Fruit fly (Drosophila melanogaster) whole organism, embryonic: ENCODE results near the gene Rcd5.

Experiments
- CG11560 ChIP-seq: fragments of 200-800 bp; sonication (Bioruptor generic); IDR thresholded peaks from 3 replicates; pipeline ENCODE4 v1.3.6; 2022; ENCODE audit warnings: missing biosample characterization, missing genetic modification characterization
- GATAe ChIP-seq: fragments of 200-800 bp; sonication (Bioruptor generic); conservative IDR thresholded peaks from 2 replicates; pipeline ENCODE4 v1.3.6; 2022; ENCODE audit warnings: missing biosample characterization, missing genetic modification characterization
- HLH54F ChIP-seq: fragments of 200-800 bp; sonication (Bioruptor generic); optimal IDR thresholded peaks from 3 replicates; lab custom pipeline; 2016; ENCODE audit warnings: missing biosample characterization, missing genetic modification characterization
- bcd ChIP-seq: fragments of 200-800 bp; sonication (Bioruptor generic); optimal IDR thresholded peaks from 2 replicates; lab custom pipeline; 2017; ENCODE audit warnings: missing biosample characterization, mild to moderate bottlenecking, missing genetic modification characterization
- pum ChIP-seq: fragments of 200-800 bp; sonication (Bioruptor generic); optimal IDR thresholded peaks from 2 replicates; lab custom pipeline; 2016; ENCODE audit warnings: missing biosample characterization, missing genetic modification characterization

DNA sequence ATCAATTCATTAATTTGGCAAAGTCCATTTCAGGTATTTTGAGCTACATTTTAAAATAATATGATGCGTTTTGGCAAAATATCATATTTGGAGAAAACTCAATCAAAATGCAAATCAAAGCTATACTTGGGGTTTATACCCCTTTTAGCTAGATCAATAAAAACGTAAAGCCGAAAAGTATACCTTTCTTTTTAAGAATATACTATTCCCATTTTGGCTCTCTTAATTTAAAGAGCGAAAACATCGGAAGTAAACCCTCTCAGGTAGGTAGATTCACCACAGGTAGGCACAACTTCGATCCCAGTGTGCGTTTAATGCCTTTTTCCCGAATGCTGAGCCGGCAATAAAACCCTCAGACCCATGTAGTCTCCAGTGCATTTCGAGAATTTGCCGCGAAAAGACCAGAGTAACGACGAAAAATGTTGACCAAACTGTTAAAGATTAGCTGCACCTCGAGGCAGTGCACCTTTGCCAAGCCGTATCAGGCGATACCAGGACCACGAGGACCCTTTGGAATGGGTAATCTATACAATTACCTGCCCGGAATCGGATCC lies 21.7 kb downstream of the Rcd5 start, which contains the start of gene dib:
- TF ChIP-seq bcd = no peak
- no peak for TF ChIP-seq pum (GFP tag; lab: Kevin White, UChicago)
- no peak for TF ChIP-seq HLH54F (GFP tag; lab: Kevin White, UChicago)
- no peak for TF ChIP-seq GATAe
- TF ChIP-seq CG11560 (tag; lab: Robert Waterston, UW) = no peak
